Fruit fly (Drosophila melanogaster): ENCODE data around the gene Slip1.

DNA sequence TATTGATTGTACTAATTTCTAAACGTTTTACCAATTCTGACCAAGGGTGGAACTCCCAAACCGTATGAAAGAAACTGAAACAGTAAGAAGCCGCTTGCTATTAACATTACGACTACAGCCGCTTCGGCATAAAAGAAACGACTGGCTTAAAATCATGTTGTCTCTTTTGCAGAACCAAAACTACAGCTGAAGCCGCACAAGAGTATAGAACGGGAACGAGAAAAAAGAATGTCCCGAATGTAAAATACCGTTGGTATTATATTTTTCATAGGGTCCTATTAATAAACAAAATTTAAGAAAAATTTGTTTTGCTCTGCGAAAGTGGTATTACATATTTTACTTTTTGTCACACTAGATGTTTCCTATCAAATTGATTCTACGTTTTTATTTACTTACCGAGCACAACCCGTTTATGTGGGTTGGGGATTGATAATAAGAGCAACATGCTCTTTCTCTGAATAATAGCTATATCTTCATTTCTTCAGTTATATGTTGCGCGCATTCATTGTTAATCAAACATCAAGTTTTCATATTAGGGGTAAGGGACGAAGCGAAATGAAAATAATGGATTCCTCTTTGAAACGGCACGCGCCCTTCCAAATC lies 16.9 kb upstream of the Slip1 start, which contains the start of gene Ekar:
- TF ChIP-seq CG8478 (optimal IDR thresholded peaks at IDR 0.05), result no peak
- TF ChIP-seq CTCF (optimal IDR thresholded peaks at IDR 0.05), result no peak

All from S2 (cell line).